Fruit fly (Drosophila melanogaster): ENCODE data around the gene emei.

Gene emei

dm6 chr3L:11084557-11085231 is 24.8 kb upstream of the emei start (continued):
- peak; percentile 96 for TF ChIP-seq CG14441 (GFP tag; IDR thresholded peaks at IDR 0.05)
- TF ChIP-seq sr (GFP tag; IDR thresholded peaks at IDR 0.05) = peak; percentile 91
- TF ChIP-seq Bgb (GFP tag; IDR thresholded peaks at IDR 0.05; ENCODE audit: partially characterized antibody) = no peak
- peak; percentile 87 for TF ChIP-seq ERR (GFP tag; optimal IDR thresholded peaks at IDR 0.05)
- TF ChIP-seq CTCF (GFP tag; optimal IDR thresholded peaks at IDR 0.05) = peak; percentile 69
- TF ChIP-seq CG16815 (GFP tag; optimal IDR thresholded peaks at IDR 0.05) = peak; percentile 92
- TF ChIP-seq YL-1 (GFP tag; optimal IDR thresholded peaks at IDR 0.05) = peak; percentile 91
- TF ChIP-seq CG16779 (GFP tag; IDR thresholded peaks at IDR 0.05) = peak; percentile 73
- TF ChIP-seq CG42726 (GFP tag; IDR thresholded peaks at IDR 0.05; ENCODE audit: partially characterized antibody) = no peak
- peak; percentile 5 for TF ChIP-seq BEAF-32 (GFP tag; optimal IDR thresholded peaks at IDR 0.05)
- TF ChIP-seq odd (GFP tag; optimal IDR thresholded peaks at IDR 0.05) = peak; percentile 95
- peak; percentile 96 for TF ChIP-seq pum (GFP tag; optimal IDR thresholded peaks at IDR 0.05)
- TF ChIP-seq gro (GFP tag; optimal IDR thresholded peaks at IDR 0.05) = peak; percentile 82
- TF ChIP-seq rib (GFP tag; IDR thresholded peaks at IDR 0.05) = peak; percentile 89
- TF ChIP-seq sisA (GFP tag; IDR thresholded peaks at IDR 0.05) = peak; percentile 95
- TF ChIP-seq CG11696 (GFP tag; IDR thresholded peaks at IDR 0.05) = peak; percentile 87
- peak; percentile 95 for TF ChIP-seq H15 (GFP tag; IDR thresholded peaks at IDR 0.05)
- peak; percentile 97 for TF ChIP-seq CG8924 (tag; optimal IDR thresholded peaks at IDR 0.05)
- peak; percentile 94 for TF ChIP-seq zen (tag; optimal IDR thresholded peaks at IDR 0.05)
- TF ChIP-seq hb (GFP tag; IDR thresholded peaks at IDR 0.05; ENCODE audit: partially characterized antibody) = no peak
- TF ChIP-seq CG10321 (GFP tag; IDR thresholded peaks at IDR 0.05) = peak; percentile 81
- TF ChIP-seq repo (GFP tag; optimal IDR thresholded peaks at IDR 0.05) = peak; percentile 96
- TF ChIP-seq CG33557 (GFP tag; optimal IDR thresholded peaks at IDR 0.05) = peak; percentile 97
- peak; percentile 99 for TF ChIP-seq CG10979 (tag; optimal IDR thresholded peaks at IDR 0.05)
- peak; percentile 96 for TF ChIP-seq pnt (GFP tag; optimal IDR thresholded peaks at IDR 0.05)
- TF ChIP-seq sens (GFP tag) = peak; percentile 100
- peak; percentile 99 for TF ChIP-seq Sox102F (GFP tag; optimal IDR thresholded peaks at IDR 0.05)
- peak; percentile 94 for TF ChIP-seq croc (GFP tag; conservative IDR thresholded peaks at IDR 0.05)
- TF ChIP-seq HLH54F (GFP tag; optimal IDR thresholded peaks at IDR 0.05) = peak; percentile 91
- TF ChIP-seq Bdp1 (GFP tag; optimal IDR thresholded peaks at IDR 0.05) = peak; percentile 90
- TF ChIP-seq CG13424 (tag; optimal IDR thresholded peaks at IDR 0.05) = peak; percentile 97
- TF ChIP-seq slbo (GFP tag; IDR thresholded peaks at IDR 0.05) = peak; percentile 92
- peak; percentile 97 for TF ChIP-seq CG2678 (tag; optimal IDR thresholded peaks at IDR 0.05)
- peak; percentile 37 for TF ChIP-seq luna (GFP tag; optimal IDR thresholded peaks at IDR 0.05)
- peak; percentile 78 for TF ChIP-seq CG9215 (GFP tag; IDR thresholded peaks at IDR 0.05)
- peak; percentile 82 for TF ChIP-seq HmgD (GFP tag; optimal IDR thresholded peaks at IDR 0.05)
- TF ChIP-seq ssp (GFP tag; IDR thresholded peaks at IDR 0.05) = peak; percentile 86
- TF ChIP-seq CG31365 (tag; optimal IDR thresholded peaks at IDR 0.05) = peak; percentile 76
- peak; percentile 97 for TF ChIP-seq fd96Cb (tag; optimal IDR thresholded peaks at IDR 0.05)
- peak; percentile 92 for TF ChIP-seq CG4854 (GFP tag; optimal IDR thresholded peaks at IDR 0.05)
- peak; percentile 68 for TF ChIP-seq Sry-β (GFP tag; optimal IDR thresholded peaks at IDR 0.05)
- peak; percentile 83 for TF ChIP-seq Jarid2 (GFP tag; optimal IDR thresholded peaks at IDR 0.05)
- TF ChIP-seq CG15514 (GFP tag; optimal IDR thresholded peaks at IDR 0.05) = peak; percentile 83
- TF ChIP-seq cad (GFP tag; optimal IDR thresholded peaks at IDR 0.05) = no peak
- peak; percentile 96 for TF ChIP-seq CG33213 (GFP tag; optimal IDR thresholded peaks at IDR 0.05)
- peak; percentile 96 for TF ChIP-seq sim (GFP tag; IDR thresholded peaks at IDR 0.05)
- TF ChIP-seq CG6272 (GFP tag; IDR thresholded peaks at IDR 0.05) = peak; percentile 88
- no peak for TF ChIP-seq CG1832 (GFP tag; optimal IDR thresholded peaks at IDR 0.05)
- peak; percentile 97 for TF ChIP-seq CoRest (tag; optimal IDR thresholded peaks at IDR 0.05)
- peak; percentile 98 for TF ChIP-seq CG2712 (tag; optimal IDR thresholded peaks at IDR 0.05)
- TF ChIP-seq Poxn (GFP tag; IDR thresholded peaks at IDR 0.05) = peak; percentile 53; the same call in 1 of the 2 replicates
